Worm (Caenorhabditis elegans) whole organism, dauer: ENCODE measurements around the gene rpl-22.

ENCODE experiments used
- unc-62 ChIP-seq: sonication (generic microtip); optimal IDR thresholded peaks from 2 replicates; lab custom pipeline; 2017; ENCODE audit warnings: missing biosample characterization, missing genetic modification reagents, missing genetic modification characterization

rpl-22 gene

DNA sequence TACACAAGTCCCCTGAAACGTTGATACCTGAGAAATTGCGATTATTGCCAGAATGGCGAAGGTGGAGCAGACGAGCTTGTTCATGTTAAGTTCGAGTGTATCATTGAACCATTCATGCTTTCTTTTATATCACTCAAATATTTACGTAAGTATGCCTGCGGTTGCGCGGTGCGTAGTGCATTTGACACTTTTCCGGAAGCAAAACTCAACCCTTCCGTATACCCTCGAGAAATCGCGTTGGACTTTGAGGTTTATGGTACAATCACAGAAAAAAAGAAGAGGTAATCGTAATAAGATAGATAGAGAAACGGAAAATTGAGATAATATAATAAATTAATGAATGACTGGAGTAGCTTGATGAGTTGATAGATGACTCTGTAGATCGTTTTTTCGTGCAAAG is 14.1 kb downstream of the rpl-22 start, which contains the start of gene idpb-2:
TSS of gene idpb-2 (minus strand) at position 101 of the 400 bp plus-strand sequence.
- no peak for TF ChIP-seq unc-62

DNA sequence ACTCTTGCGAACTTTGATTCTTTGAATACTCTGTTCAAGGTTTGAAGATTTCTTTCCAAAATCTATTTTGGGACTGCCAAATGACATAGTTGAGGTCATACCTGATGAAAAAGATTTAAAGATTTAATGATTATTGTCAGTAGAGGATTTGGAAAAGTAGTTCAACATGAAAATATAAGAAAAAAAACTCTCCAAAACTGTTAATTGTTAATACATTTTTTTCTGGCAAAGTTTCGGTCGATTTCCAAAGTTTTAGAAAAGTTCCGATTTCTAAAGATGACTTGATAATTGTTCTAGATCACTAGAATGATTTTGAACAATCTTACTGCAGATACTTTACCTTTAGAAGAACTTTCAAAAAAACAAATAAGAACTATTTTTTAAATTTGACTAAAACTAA is 15.8 kb downstream of the rpl-22 start, which contains the start of gene C27A2.7:
TSS of gene C27A2.7 (minus strand) at position 101 of the 400 bp plus-strand sequence.
- no peak for TF ChIP-seq unc-62

DNA sequence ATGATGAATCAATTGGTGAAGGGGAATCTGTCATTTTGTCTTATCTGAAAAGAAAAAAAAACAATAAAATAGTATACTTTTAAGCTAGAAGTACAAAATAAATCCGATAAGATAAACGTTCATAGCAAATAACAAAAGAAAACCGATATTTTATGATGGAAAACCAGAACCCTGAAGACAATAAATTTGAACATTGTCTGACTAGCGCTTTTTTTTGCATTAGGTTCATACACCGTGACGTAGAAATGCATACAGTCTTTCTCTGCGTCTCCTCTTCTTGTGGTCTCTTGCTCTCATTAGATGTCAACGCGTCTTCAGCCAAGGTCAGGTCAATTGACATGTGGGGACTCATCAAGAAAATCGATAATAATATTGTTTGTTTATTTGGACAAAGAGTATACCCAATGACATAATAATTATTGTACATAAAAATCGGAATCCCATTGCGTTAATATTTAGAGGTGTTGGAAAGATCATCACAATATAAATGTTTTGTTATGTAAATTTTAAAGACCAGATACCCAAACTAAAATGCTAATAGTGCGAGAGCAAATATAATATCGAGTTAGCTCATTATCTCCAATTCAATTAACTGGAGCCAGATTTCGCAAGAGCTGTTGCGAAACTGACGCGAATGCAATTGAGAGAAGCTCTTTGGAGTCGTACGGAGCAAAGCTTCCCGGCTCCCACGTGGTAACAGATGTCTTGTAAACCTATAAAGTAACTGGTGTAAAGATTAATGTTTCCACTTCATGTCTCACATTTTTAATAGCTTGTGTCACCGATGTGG is 25.9 kb downstream of the rpl-22 start, which contains the start of gene dsh-2:
TSS of gene dsh-2 (minus strand) at position 51 of the 790 bp plus-strand sequence.
- no peak for TF ChIP-seq unc-62

DNA sequence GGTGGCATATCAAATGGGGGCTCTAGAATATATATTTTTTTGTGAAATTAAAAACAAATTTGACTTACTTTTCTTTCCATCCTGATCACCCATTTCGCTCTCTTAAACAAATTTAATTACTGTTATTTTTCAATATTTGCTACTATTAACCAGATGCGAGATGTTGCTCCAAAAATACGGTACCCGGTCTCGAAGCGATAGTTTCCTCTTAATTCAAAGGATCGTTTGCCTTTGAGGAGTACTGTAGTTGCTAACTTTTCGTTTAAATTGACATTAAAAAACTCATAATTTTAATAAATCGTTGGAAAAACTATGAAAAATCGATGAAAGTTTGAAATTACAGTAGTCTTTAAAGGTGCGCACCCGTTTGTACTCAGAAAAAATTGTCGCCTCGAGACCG is 27.9 kb downstream of the rpl-22 start, which contains the start of gene C04G6.4:
TSS of gene C04G6.4 (minus strand) at position 101 of the 400 bp plus-strand sequence.
- no peak for TF ChIP-seq unc-62

DNA sequence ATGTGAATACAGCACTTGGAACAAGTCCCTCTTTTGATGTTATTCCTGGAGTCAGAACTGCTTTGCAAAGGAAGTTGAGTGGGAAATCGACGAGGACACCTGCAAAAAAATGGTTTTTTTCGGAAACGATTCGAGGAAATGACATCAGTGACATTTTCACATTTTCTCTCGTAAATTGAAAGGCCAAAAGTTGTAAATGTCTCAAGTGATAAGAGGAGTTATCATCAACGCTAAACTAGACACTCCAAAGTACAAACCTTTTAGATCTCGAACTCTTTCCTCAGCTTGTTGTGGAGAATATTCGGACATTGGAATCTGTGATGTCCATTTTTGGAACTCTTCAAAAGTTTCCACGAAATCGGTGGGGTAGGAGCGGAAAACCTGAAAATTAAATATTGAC is 28.8 kb downstream of the rpl-22 start:
- TF ChIP-seq unc-62 = no peak

DNA sequence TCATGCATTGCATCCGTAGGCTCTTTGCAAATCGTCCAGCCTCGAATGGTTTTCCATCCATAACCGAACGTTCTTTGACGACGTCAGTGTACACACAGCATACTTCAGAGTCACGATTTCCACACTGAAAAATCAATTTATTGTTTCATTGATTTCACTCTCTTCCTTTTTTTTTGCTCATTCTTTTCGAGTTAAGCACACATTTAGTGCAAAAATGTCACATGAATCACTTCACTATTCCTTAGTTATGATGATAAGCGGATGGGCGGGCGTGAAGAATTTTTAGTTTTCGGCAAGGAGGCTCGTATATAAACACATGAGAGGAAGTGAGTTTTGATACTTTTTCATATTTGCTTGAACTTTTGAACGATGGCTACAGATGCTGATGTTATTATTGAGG is 30.0 kb downstream of the rpl-22 start, which contains the start of gene txt-9:
TSS of gene txt-9 (plus strand) at position 336 of the 400 bp plus-strand sequence.
- no peak for TF ChIP-seq unc-62

DNA sequence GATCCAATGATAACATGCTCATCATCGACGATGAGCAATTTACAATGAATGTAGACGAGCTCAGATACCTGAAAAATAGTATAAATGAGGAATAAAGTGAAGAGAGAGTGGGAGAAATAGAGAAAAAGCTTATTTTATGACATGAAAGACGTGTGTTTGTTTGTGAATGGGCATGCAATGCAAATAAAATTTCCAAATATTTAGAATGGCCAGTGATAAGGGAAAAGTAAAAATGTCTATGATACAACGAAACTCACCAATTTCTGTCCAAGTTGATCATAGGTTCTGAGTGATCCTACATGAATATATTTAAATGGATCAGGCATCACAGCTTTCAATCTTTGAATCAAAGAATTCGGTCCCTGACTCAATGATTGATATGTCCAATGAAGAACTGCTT is 30.7 kb downstream of the rpl-22 start:
- TF ChIP-seq unc-62 = no peak

DNA sequence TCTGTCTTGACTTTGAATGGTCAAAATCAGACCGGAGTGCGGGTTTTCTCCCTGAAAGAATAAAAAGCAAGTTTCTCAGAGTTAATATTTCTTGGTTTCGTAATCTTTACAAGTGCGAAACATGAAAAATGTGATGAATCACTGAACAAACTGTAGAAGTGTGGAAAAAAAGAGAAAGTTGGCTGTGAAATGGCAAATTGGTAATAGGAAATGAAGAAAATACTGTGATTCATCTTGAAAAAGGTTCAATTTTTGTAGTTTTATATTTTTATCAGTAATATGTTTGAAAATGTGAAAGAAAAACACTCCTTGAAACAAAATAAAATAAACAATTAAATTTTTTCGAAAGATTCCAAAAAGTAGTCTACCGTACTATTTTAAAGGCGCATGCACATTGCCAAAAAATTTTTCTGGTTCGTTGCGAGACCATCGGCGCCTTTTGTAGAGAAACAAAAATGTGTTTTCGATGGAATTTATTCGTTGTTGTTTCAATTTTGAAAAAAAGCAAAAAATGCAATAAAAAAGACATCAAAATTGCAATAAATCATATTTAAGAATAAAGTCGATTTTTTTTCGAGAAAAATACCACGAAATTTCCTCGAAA is 36.3 kb downstream of the rpl-22 start, which contains the start of gene pld-1:
TSS of gene pld-1 (minus strand) at position 51 of the 604 bp plus-strand sequence.
- TF ChIP-seq unc-62 = no peak

DNA sequence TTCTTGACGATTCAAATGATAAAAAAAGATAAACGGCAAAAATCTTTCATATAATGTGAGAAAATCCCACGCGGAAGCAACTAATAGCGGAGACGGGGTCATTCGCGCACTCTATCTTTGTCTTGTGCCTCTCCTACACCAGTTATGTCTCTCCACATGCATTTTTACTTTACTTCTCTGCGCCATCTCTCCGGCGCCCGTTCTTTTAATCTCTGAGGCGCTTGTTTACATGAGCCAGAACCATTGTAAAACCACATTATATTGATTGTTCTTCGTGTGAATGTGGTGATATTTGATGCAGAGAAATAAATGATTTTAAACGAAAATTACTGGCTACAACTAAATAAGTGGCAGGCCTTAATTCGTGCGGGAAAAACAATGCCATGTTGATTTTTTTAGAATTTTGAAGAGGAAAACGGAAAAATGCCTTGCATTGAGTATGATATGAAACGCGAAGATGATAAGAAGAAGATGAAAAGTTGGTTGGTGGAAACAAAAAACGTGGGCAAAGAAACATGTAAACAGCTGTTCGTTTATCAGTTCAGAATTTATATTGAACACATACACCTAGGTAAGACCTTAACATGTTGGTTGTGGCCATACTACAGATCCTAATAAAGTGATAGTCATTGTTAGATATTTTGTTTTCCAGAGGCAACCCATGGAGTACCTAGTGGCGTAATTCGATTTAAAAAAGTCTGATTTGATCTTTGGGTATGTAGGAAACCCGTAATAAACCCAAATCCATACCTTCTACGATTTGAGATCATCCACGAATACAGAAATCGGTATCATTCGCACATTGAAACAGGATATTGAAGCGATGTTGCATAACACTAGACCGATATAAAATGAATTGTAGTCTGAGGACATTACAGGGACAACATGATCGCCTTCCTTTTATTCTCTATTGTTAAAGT is 37.2 kb downstream of the rpl-22 start, which contains the start of gene C04G6.2:
TSS of gene C04G6.2 (plus strand) at position 870 of the 920 bp plus-strand sequence.
- no peak for TF ChIP-seq unc-62

DNA sequence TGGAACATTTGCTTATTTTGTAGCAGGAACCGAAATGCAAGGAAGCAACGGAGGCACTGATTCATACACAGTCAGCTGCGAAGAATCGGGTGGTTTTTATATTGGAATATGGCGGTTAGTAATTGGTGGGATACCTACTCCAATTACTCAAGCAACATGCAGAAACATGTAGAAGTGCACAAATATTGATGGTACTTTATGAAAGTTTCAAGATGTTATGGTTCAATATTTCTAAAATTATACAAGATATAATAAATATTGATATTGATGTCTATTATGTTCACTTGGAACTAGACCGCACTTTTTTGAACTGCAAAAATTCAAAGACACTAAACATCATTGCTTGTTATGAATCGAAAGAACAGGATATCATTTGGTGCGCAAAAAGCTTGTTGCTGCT is 38.5 kb downstream of the rpl-22 start, which contains the start of gene C04G6.13:
TSS of gene C04G6.13 (plus strand) at position 301 of the 400 bp plus-strand sequence.
- no peak for TF ChIP-seq unc-62

DNA sequence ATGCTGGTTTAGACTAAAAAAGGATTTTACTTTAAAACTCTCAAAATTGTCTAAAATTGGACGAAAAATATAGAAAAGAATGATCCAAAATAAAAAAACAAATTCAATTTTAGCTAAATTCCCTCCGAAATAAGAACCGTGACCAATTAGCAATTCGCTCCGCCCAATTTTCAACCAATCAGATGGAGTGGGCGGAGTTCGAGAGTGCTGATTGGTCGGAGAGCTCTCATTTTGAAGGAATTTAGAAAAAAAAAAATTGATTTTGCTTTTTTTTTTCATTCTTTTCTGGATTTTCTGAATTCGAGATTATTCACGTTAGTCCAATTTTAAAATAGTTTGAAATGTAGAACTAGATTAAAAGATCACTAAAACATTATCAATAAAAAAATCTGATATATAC is 43.6 kb downstream of the rpl-22 start:
- no peak for TF ChIP-seq unc-62

DNA sequence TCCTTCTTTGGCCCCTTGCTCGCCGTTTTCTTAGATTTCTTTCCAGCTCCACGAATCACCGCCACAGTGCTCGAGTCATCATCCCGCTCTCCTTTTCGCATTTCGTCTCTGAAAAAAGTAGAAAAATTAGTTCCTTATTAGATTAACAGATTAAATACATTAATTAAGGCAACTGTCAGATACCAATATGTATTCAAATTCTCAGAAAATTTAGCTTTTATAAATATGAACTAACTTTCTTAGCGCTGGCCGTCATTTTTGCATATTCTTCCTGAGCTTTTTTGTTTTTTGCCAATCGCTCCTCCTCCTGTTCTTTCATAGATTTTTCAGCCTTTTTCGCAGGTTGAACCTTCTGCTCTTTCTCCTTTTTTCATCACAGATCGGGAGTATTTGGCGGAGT is 44.2 kb downstream of the rpl-22 start, which contains the start of gene C04G6.6:
TSS of gene C04G6.6 (minus strand) at position 101 of the 400 bp plus-strand sequence.
- no peak for TF ChIP-seq unc-62

DNA sequence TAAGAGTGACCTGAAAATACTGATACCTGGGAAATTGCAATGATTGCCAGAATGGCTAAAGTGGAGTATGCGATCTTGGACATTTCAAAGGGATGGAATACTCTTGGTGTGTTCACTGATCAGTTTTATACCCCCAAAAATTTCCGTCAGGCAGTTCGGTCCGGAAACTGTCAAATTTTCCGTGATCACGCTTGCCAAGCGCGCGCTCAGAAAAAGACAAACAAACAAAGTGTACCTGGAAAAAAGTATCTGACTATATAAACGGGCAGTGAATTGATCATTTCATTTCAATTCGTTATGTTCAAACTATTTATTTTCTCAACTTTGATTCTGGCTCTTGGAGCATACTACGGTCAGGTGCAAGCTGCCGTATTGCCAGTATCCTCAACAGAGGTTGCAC is 46.3 kb downstream of the rpl-22 start, which contains the start of the genes idpb-3 and idpb-1:
TSS of gene idpb-3 (minus strand) at position 101 of the 400 bp plus-strand sequence.
TSS of gene idpb-1 (plus strand) at position 284 of the 400 bp plus-strand sequence.
- no peak for TF ChIP-seq unc-62

DNA sequence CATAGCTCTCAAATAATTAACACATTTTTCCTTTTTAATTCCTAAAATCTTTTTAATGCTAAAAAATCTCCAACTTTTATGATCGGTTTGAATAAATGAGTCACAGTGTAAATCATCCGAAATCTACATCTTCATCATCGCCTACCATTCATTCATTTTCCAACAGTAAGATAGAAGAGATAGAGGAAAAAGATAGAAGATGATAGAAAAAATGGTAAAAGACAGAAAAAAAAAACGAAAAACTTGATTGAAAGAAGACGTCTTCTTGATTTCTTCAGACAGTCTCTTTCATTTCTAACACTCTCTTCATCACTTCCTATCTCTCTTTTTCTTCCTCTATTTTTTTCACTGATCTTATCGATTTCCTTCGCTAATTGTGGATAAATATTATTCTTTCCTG is 47.8 kb downstream of the rpl-22 start:
- no peak for TF ChIP-seq unc-62

DNA sequence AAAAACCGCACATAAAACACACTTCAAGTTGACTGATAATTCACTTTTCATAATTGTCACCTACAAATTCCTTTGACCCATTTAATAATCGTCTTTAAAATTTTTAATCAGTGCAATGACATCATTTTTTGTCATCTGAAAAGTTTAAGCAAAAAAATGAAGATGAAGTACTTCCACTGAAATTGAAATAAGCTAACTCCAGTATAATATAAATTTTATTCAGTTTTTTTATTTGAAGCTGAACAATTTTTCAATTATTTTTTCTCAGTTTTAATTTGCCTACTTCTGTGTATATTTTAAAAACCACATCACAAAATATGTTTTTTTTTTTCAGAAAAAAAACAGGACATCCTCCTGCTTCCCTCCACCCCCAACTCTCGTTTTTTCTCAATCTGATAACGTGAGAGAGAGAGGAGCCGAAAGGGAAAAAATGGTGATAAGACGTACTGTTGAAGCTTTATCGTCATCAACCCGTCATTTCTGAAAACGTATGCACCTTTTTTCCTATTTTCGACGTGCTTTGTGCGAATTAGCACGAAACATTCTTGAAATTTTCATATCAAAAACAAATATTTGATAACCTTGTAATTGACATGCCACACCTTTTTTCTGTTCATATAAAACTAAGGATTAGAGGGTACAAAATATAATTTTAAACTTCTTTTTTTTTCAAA is 48.5 kb downstream of the rpl-22 start, which contains the start of the genes C04G6.11 and mpk-2:
TSS of gene C04G6.11 (minus strand) at position 51 of the 674 bp plus-strand sequence.
TSS of gene mpk-2 (plus strand) at position 335 of the 674 bp plus-strand sequence.
- TF ChIP-seq unc-62 = no peak
